Worm (Caenorhabditis elegans) whole organism, late embryonic: ENCODE data around the gene srh-237.

Experiments
- ceh-48 ChIP-seq: sonication (generic microtip); optimal IDR thresholded peaks from 2 replicates; lab custom pipeline; 2016; ENCODE audit warnings: missing genetic modification characterization, inconsistent platforms, missing compliant biosample characterization
- fkh-10 ChIP-seq: fragments of 150-350 bp; optimal IDR thresholded peaks from 2 replicates; lab custom pipeline; 2014; ENCODE audit warnings: missing biosample characterization, missing genetic modification reagents, missing genetic modification characterization
- hlh-8 ChIP-seq: sonication (generic microtip); optimal IDR thresholded peaks from 2 replicates; lab custom pipeline; 2016; ENCODE audit warnings: missing genotype, missing genetic modification characterization, missing compliant biosample characterization
- mec-3 ChIP-seq: sonication (generic microtip); optimal IDR thresholded peaks from 2 replicates; lab custom pipeline; 2016; ENCODE audit warnings: borderline replicate concordance, missing genetic modification characterization, missing compliant biosample characterization
- nhr-232 ChIP-seq: sonication (generic microtip); optimal IDR thresholded peaks from 2 replicates; lab custom pipeline; 2016; ENCODE audit warnings: missing genetic modification characterization, missing compliant biosample characterization
- syd-9 ChIP-seq: sonication (generic microtip); optimal IDR thresholded peaks from 2 replicates; lab custom pipeline; 2016; ENCODE audit warnings: mild to moderate bottlenecking, missing genetic modification characterization, moderate library complexity, missing compliant biosample characterization
- tbx-2 ChIP-seq: sonication (generic microtip); optimal IDR thresholded peaks from 2 replicates; lab custom pipeline; 2016; ENCODE audit warnings: missing genetic modification characterization, missing compliant biosample characterization

DNA sequence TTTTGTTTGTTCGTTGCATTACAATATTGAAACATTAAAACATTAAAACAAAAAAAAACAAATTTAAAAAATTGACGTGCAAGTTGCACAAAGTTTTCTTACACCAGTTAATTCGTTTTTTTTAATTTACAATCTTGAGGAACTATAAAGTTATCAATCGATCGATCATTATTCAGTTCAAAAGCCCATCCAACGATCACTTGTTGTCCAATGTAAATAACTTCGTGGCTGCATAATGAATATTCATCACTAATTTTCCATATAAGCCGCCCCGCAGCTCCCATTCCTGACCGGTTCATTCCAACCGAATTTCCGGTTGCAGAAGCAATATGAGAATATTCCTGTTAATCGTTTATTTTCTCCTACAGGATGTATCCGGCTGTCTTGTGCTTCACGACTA lies 47.9 kb upstream of the srh-237 start, which contains the start of gene hpo-33:
- TF ChIP-seq fkh-10 (GFP tag; lab: Kevin White, UChicago) (no peak), hlh-8 (tag; lab: Kevin White, UChicago) (no peak), tbx-2 (no peak), nhr-232 (no peak), ceh-48 (tag; lab: Kevin White, UChicago) (no peak), mec-3 (tag; lab: Kevin White, UChicago) (no peak), syd-9 (tag; lab: Kevin White, UChicago) (no peak)
